Worm (Caenorhabditis elegans) whole organism, young adult: ENCODE data around the gene oga-1.

ENCODE experiments used
- C06A6.2 ChIP-seq: fragments of 200-800 bp; sonication (Bioruptor generic); conservative IDR thresholded peaks from 2 replicates; pipeline ENCODE4 v1.3.6; 2022; ENCODE audit warnings: missing genetic modification characterization, missing compliant biosample characterization
- C17E4.6 ChIP-seq: fragments of 200-800 bp; sonication (Bioruptor generic); IDR thresholded peaks from 2 replicates; pipeline ENCODE4 v1.3.6; 2022; ENCODE audit warnings: missing genetic modification reagents, missing genetic modification characterization, missing compliant biosample characterization
- F49E8.2 ChIP-seq: sonication (generic microtip); optimal IDR thresholded peaks from 3 replicates; lab custom pipeline; 2017; ENCODE audit warnings: missing genetic modification characterization, mild to moderate bottlenecking, missing compliant biosample characterization, antibody characterized with exemption, moderate library complexity; ENCODE audit not compliant: insufficient read depth
- F57C9.4 ChIP-seq: sonication (generic microtip); optimal IDR thresholded peaks from 2 replicates; lab custom pipeline; 2017; ENCODE audit warnings: mild to moderate bottlenecking, missing genetic modification characterization, missing compliant biosample characterization
- bed-2 ChIP-seq: fragments of 200-800 bp; sonication (Bioruptor generic); IDR thresholded peaks from 2 replicates; pipeline ENCODE4 v1.3.6; 2022; ENCODE audit warnings: missing genetic modification reagents, missing genetic modification characterization, missing compliant biosample characterization
- gei-17 ChIP-seq: fragments of 200-800 bp; sonication (Bioruptor generic); optimal IDR thresholded peaks from 2 replicates; lab custom pipeline; 2018; ENCODE audit warnings: mild to moderate bottlenecking, missing genetic modification characterization, missing compliant biosample characterization
- lin-35 ChIP-seq, 3 experiments: fragments of 150-350 bp in 2 of 3; sonication (generic microtip) in 1 of 3; optimal IDR thresholded peaks; 2 replicates each; lab custom pipeline; 2014 to 2018; ENCODE audit warnings: missing biosample characterization in 3 of 3, missing genetic modification characterization in 3 of 3, missing genetic modification reagents in 3 of 3
- madf-6 ChIP-seq: fragments of 200-800 bp; sonication (Bioruptor generic); IDR thresholded peaks from 2 replicates; pipeline ENCODE4 v1.3.6; 2022; ENCODE audit warnings: missing genetic modification reagents, missing genetic modification characterization, missing compliant biosample characterization

ce11 chrX:9364082-9364481 is 16.9 kb upstream of the oga-1 start:
- TF ChIP-seq madf-6 (GFP tag; lab: Robert Waterston, UW) (no peak), F57C9.4 (tag; lab: Kevin White, UChicago) (no peak), F49E8.2 (tag; lab: Kevin White, UChicago) (no peak), C17E4.6 (GFP tag; lab: Robert Waterston, UW) (no peak), bed-2 (GFP tag; lab: Robert Waterston, UW) (no peak), lin-35 (GFP tag; optimal IDR thresholded peaks at IDR 0.05; lab: Kevin White, UChicago) (no peak), gei-17 (GFP tag; lab: Kevin White, UChicago) (no peak), C06A6.2 (GFP tag; lab: Robert Waterston, UW) (no peak)
